Worm (Caenorhabditis elegans) whole organism, L4/young adult: ENCODE measurements around the gene nlp-13.

Experiments
- W03F9.2 ChIP-seq: fragments of 150-350 bp; optimal IDR thresholded peaks from 2 replicates; lab custom pipeline; 2014; ENCODE audit warnings: missing biosample characterization, missing genetic modification characterization
- dao-5 ChIP-seq: sonication (generic microtip); optimal IDR thresholded peaks from 2 replicates; lab custom pipeline; 2016; ENCODE audit warnings: missing genotype, missing genetic modification characterization, moderate library complexity, missing compliant biosample characterization
- him-1 ChIP-seq: sonication (generic microtip); optimal IDR thresholded peaks from 2 replicates; lab custom pipeline; 2016; ENCODE audit warnings: missing genotype, missing genetic modification reagents, missing genetic modification characterization, missing compliant biosample characterization

DNA sequence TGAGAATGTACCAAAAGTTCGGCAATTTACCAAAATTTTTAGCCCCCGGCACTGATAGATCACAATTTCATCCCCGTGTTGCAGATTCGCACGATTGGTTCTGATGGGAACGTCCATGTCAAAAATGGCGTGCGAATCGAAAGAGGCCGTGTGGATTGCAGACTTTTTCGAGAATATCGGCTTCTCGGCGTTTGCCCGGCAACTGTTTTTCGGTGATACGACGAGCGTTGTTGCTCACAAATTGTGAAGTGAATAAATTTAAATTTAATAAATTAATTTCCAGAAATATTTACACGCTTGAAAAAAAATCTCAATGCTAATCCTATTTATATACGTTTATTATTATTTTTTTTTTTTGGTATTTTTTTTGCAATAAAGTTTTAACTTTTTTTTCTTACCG lies 46.6 kb upstream of the nlp-13 start:
- TF ChIP-seq W03F9.2 (tag; lab: Kevin White, UChicago) = no peak
- no peak for TF ChIP-seq him-1 (tag; lab: Kevin White, UChicago)
- no peak for TF ChIP-seq dao-5 (tag; lab: Kevin White, UChicago)
